Fruit fly (Drosophila melanogaster) whole organism, embryonic: ENCODE results near the gene fz.

ENCODE experiments used
- Ada2b ChIP-seq: fragments of 200-800 bp; sonication (Bioruptor generic); IDR thresholded peaks from 2 replicates; pipeline ENCODE4 v1.3.6; 2022; ENCODE audit warnings: missing biosample characterization, missing genetic modification characterization
- CG10147 ChIP-seq: fragments of 200-800 bp; sonication (Bioruptor generic); optimal IDR thresholded peaks from 2 replicates; lab custom pipeline; 2019; ENCODE audit warnings: missing biosample characterization, mild to moderate bottlenecking, missing genetic modification characterization, moderate library complexity
- CG10267 ChIP-seq: fragments of 200-800 bp; sonication (Bioruptor generic); optimal IDR thresholded peaks from 2 replicates; lab custom pipeline; 2018; ENCODE audit warnings: missing biosample characterization, mild to moderate bottlenecking, missing genetic modification characterization, moderate library complexity
- CG10321 ChIP-seq: fragments of 200-800 bp; sonication (Bioruptor generic); IDR thresholded peaks from 2 replicates; pipeline ENCODE4 v1.3.6; 2022; ENCODE audit warnings: missing biosample characterization, missing genetic modification characterization
- CG10462 ChIP-seq: fragments of 200-800 bp; sonication (Bioruptor generic); optimal IDR thresholded peaks from 2 replicates; lab custom pipeline; 2016; ENCODE audit warnings: missing biosample characterization, missing genetic modification characterization
- CG11093 ChIP-seq: fragments of 200-800 bp; sonication (Bioruptor generic); IDR thresholded peaks from 3 replicates; pipeline ENCODE4 v1.3.6; 2022; ENCODE audit warnings: missing biosample characterization, missing genetic modification characterization
- CG12391 ChIP-seq: fragments of 200-800 bp; sonication (Bioruptor generic); optimal IDR thresholded peaks from 3 replicates; lab custom pipeline; 2018; ENCODE audit warnings: missing biosample characterization, mild to moderate bottlenecking, missing genetic modification characterization, moderate library complexity
- CG1647 ChIP-seq: fragments of 200-800 bp; sonication (Bioruptor generic); optimal IDR thresholded peaks from 3 replicates; lab custom pipeline; 2016; ENCODE audit warnings: missing biosample characterization, missing genetic modification characterization
- CG16815 ChIP-seq: fragments of 200-800 bp; sonication (Bioruptor generic); optimal IDR thresholded peaks from 3 replicates; lab custom pipeline; 2017; ENCODE audit warnings: missing biosample characterization, mild to moderate bottlenecking, missing genetic modification characterization
- CG17186 ChIP-seq: fragments of 200-800 bp; sonication (Bioruptor generic); optimal IDR thresholded peaks from 3 replicates; lab custom pipeline; 2017; ENCODE audit warnings: missing biosample characterization, missing genetic modification reagents, missing genetic modification characterization
- CG2120 ChIP-seq: fragments of 200-800 bp; sonication (Bioruptor generic); optimal IDR thresholded peaks from 3 replicates; lab custom pipeline; 2016; ENCODE audit warnings: missing biosample characterization, missing genetic modification characterization
- CG2712 ChIP-seq: fragments of 200-800 bp; optimal IDR thresholded peaks from 3 replicates; lab custom pipeline; 2019; ENCODE audit warnings: missing biosample characterization, mild to moderate bottlenecking, missing genetic modification characterization, moderate library complexity
- CG32767 ChIP-seq: fragments of 200-800 bp; sonication (Bioruptor generic); IDR thresholded peaks from 2 replicates; pipeline ENCODE4 v1.3.6; 2022; ENCODE audit warnings: missing biosample characterization, missing genetic modification characterization
- CG4404 ChIP-seq: fragments of 200-800 bp; sonication (Bioruptor generic); IDR thresholded peaks from 2 replicates; pipeline ENCODE4 v1.3.6; 2022; ENCODE audit warnings: missing biosample characterization, missing genetic modification characterization
- CG8388 ChIP-seq: fragments of 200-800 bp; sonication (Bioruptor generic); optimal IDR thresholded peaks from 2 replicates; lab custom pipeline; 2019; ENCODE audit warnings: missing biosample characterization, mild to moderate bottlenecking, missing genetic modification characterization, moderate library complexity
- CG8924 ChIP-seq: fragments of 200-800 bp; optimal IDR thresholded peaks from 3 replicates; lab custom pipeline; 2019; ENCODE audit warnings: missing biosample characterization, mild to moderate bottlenecking, missing genetic modification characterization, moderate library complexity
- CG9215 ChIP-seq: fragments of 200-800 bp; sonication (Bioruptor generic); IDR thresholded peaks from 2 replicates; pipeline ENCODE4 v1.3.6; 2022; ENCODE audit warnings: missing biosample characterization, missing genetic modification characterization
- CTCF ChIP-seq: fragments of 200-800 bp; sonication (Bioruptor generic); optimal IDR thresholded peaks from 2 replicates; lab custom pipeline; 2017; ENCODE audit warnings: missing biosample characterization, mild to moderate bottlenecking, missing genetic modification characterization, moderate library complexity
- CoRest ChIP-seq: fragments of 200-800 bp; sonication (Bioruptor generic); optimal IDR thresholded peaks from 3 replicates; lab custom pipeline; 2018; ENCODE audit warnings: missing biosample characterization, mild to moderate bottlenecking, missing genetic modification characterization, moderate library complexity
- Ets65A ChIP-seq: fragments of 200-800 bp; sonication (Bioruptor generic); peaks from one replicate; lab custom pipeline; 2016; ENCODE audit warnings: missing biosample characterization, missing genetic modification characterization
- Gug ChIP-seq: fragments of 200-800 bp; sonication (Bioruptor generic); IDR thresholded peaks from 4 replicates; pipeline ENCODE4 v1.3.6; 2022; ENCODE audit warnings: missing biosample characterization, missing genetic modification characterization
- Hr3 ChIP-seq: fragments of 200-800 bp; sonication (Bioruptor generic); optimal IDR thresholded peaks from 3 replicates; lab custom pipeline; 2016; ENCODE audit warnings: missing biosample characterization, missing genetic modification characterization
- NfI ChIP-seq: fragments of 200-800 bp; sonication (Bioruptor generic); optimal IDR thresholded peaks from 3 replicates; lab custom pipeline; 2018; ENCODE audit warnings: missing biosample characterization, mild to moderate bottlenecking, missing genetic modification characterization, moderate library complexity
- Rfx ChIP-seq: fragments of 200-800 bp; sonication (Bioruptor generic); IDR thresholded peaks from 2 replicates; pipeline ENCODE4 v1.3.6; 2022; ENCODE audit warnings: missing biosample characterization, missing genetic modification characterization
- Ssrp ChIP-seq: fragments of 200-800 bp; sonication (Bioruptor generic); optimal IDR thresholded peaks from 2 replicates; lab custom pipeline; 2018; ENCODE audit warnings: missing biosample characterization, mild to moderate bottlenecking, missing genetic modification characterization, moderate library complexity
- Tbp ChIP-seq: fragments of >200 bp; optimal IDR thresholded peaks from 2 replicates; lab custom pipeline; 2018; ENCODE audit warnings: missing biosample characterization, missing genetic modification characterization
- Xrp1 ChIP-seq: fragments of 200-800 bp; sonication (Bioruptor generic); IDR thresholded peaks from 2 replicates; pipeline ENCODE4 v1.3.6; 2022; ENCODE audit warnings: missing biosample characterization, missing genetic modification characterization
- bbx ChIP-seq: fragments of 200-800 bp; sonication (Bioruptor generic); IDR thresholded peaks from 2 replicates; pipeline ENCODE4 v1.3.6; 2022; ENCODE audit warnings: missing biosample characterization, missing genetic modification characterization; ENCODE audit not compliant: partially characterized antibody
- cas ChIP-seq: fragments of 200-800 bp; sonication (Bioruptor generic); IDR thresholded peaks from 2 replicates; pipeline ENCODE4 v1.3.6; 2022; ENCODE audit warnings: missing biosample characterization, missing genetic modification characterization
- chn ChIP-seq: fragments of 200-800 bp; sonication (Bioruptor generic); optimal IDR thresholded peaks from 2 replicates; lab custom pipeline; 2016; ENCODE audit warnings: missing biosample characterization, missing genetic modification characterization
- croc ChIP-seq: fragments of 200-800 bp; sonication (Bioruptor generic); conservative IDR thresholded peaks from 3 replicates; pipeline ENCODE4 v1.3.6; 2022; ENCODE audit warnings: missing biosample characterization, missing genetic modification characterization
- dati ChIP-seq: fragments of 200-800 bp; sonication (Bioruptor generic); IDR thresholded peaks from 2 replicates; pipeline ENCODE4 v1.3.6; 2022; ENCODE audit warnings: missing biosample characterization, missing genetic modification characterization
- ewg ChIP-seq: fragments of 200-800 bp; sonication (Bioruptor generic); optimal IDR thresholded peaks from 3 replicates; lab custom pipeline; 2017; ENCODE audit warnings: mild to moderate bottlenecking, missing biosample characterization, missing genetic modification reagents, missing genetic modification characterization
- gcm ChIP-seq: fragments of 200-800 bp; sonication (Bioruptor generic); optimal IDR thresholded peaks from 2 replicates; lab custom pipeline; 2019; ENCODE audit warnings: missing biosample characterization, mild to moderate bottlenecking, missing genetic modification characterization, moderate library complexity
- gro ChIP-seq: fragments of 200-800 bp; sonication (Bioruptor generic); optimal IDR thresholded peaks from 2 replicates; lab custom pipeline; 2016; ENCODE audit warnings: missing biosample characterization, missing genetic modification characterization
- ken ChIP-seq: fragments of 200-800 bp; sonication (Bioruptor generic); IDR thresholded peaks from 3 replicates; pipeline ENCODE4 v1.3.6; 2022; ENCODE audit warnings: missing biosample characterization, missing genetic modification characterization
- phol ChIP-seq: fragments of 200-800 bp; sonication (Bioruptor generic); optimal IDR thresholded peaks from 3 replicates; lab custom pipeline; 2018; ENCODE audit warnings: missing biosample characterization, mild to moderate bottlenecking, missing genetic modification characterization, moderate library complexity
- scrt ChIP-seq: fragments of 200-800 bp; sonication (Bioruptor generic); optimal IDR thresholded peaks from 2 replicates; lab custom pipeline; 2018; ENCODE audit warnings: missing biosample characterization, mild to moderate bottlenecking, missing genetic modification characterization, moderate library complexity
- stwl ChIP-seq: fragments of 200-800 bp; sonication (Bioruptor generic); optimal IDR thresholded peaks from 3 replicates; lab custom pipeline; 2018; ENCODE audit warnings: missing biosample characterization, mild to moderate bottlenecking, missing genetic modification characterization, moderate library complexity
- trem ChIP-seq: fragments of 200-800 bp; optimal IDR thresholded peaks from 3 replicates; lab custom pipeline; 2019; ENCODE audit warnings: missing biosample characterization, mild to moderate bottlenecking, missing genetic modification characterization, moderate library complexity
- zen2 ChIP-seq: fragments of 200-800 bp; sonication (Bioruptor generic); IDR thresholded peaks from 3 replicates; pipeline ENCODE4 v1.3.6; 2022; ENCODE audit warnings: missing biosample characterization, missing genetic modification characterization; ENCODE audit not compliant: partially characterized antibody

The fz gene

dm6 chr3L:14364701-14365100, 90.6 kb downstream of the fz start (continued):
- peak; percentile 26; the same call in 1 of the 3 replicates for TF ChIP-seq croc (GFP tag; lab: Robert Waterston, UW)
- no peak for TF ChIP-seq bbx (GFP tag; lab: Robert Waterston, UW)
- peak; percentile 83 for TF ChIP-seq Xrp1 (GFP tag; lab: Robert Waterston, UW)
- peak; percentile 34 for TF ChIP-seq phol (tag; lab: Kevin White, UChicago)
- TF ChIP-seq ken (GFP tag; lab: Robert Waterston, UW) = no peak
- TF ChIP-seq CG10462 = peak; percentile 65
- TF ChIP-seq CG17186 (GFP tag; lab: Kevin White, UChicago) = no peak
- peak; percentile 15 for TF ChIP-seq gcm (GFP tag; lab: Kevin White, UChicago)
- TF ChIP-seq dati (GFP tag; lab: Robert Waterston, UW) = no peak
- TF ChIP-seq ewg (GFP tag; lab: Kevin White, UChicago) = peak; percentile 0
- TF ChIP-seq CG2120 (GFP tag; lab: Kevin White, UChicago) = no peak
- no peak for TF ChIP-seq scrt (GFP tag; lab: Kevin White, UChicago)
- TF ChIP-seq CG32767 (GFP tag; lab: Robert Waterston, UW) = 0 out of 2 replicates have a peak, but pooled peaks have one; percentile 14
- no peak for TF ChIP-seq Rfx (GFP tag; lab: Robert Waterston, UW)
- TF ChIP-seq Hr3 (GFP tag; lab: Kevin White, UChicago) = peak; percentile 21
- TF ChIP-seq NfI = no peak
- no peak; the same call in 2 of the 3 replicates for TF ChIP-seq CG11093 (GFP tag; lab: Robert Waterston, UW)
- TF ChIP-seq CG10147 (GFP tag; lab: Kevin White, UChicago) = no peak
- no peak for TF ChIP-seq Gug
- peak; percentile 42 for TF ChIP-seq Ssrp (tag; lab: Kevin White, UChicago)
- TF ChIP-seq CG12391 = peak; percentile 74
- TF ChIP-seq gro (GFP tag; lab: Kevin White, UChicago) = no peak
- TF ChIP-seq trem (tag; lab: Kevin White, UChicago) = peak; percentile 5
- TF ChIP-seq zen2 (GFP tag; lab: Robert Waterston, UW) = no peak
- TF ChIP-seq Ada2b (GFP tag; lab: Robert Waterston, UW) = no peak
- TF ChIP-seq CG4404 (GFP tag; lab: Robert Waterston, UW) = peak; percentile 53
- peak; percentile 11 for TF ChIP-seq CG8924
- TF ChIP-seq CG1647 (GFP tag; lab: Kevin White, UChicago) = no peak
- peak; percentile 40 for TF ChIP-seq CG16815 (GFP tag; lab: Kevin White, UChicago)
- TF ChIP-seq CG10321 (GFP tag; lab: Robert Waterston, UW) = no peak
- peak; percentile 47 for TF ChIP-seq chn (GFP tag; lab: Kevin White, UChicago)
- TF ChIP-seq CG10267 = peak; percentile 23
- peak; percentile 30 for TF ChIP-seq CG8388 (GFP tag; lab: Kevin White, UChicago)
- peak; percentile 73 for TF ChIP-seq CG2712 (tag; lab: Kevin White, UChicago)
- no peak for TF ChIP-seq CG9215 (GFP tag; lab: Robert Waterston, UW)
- peak; percentile 47 for TF ChIP-seq CoRest (tag; lab: Kevin White, UChicago)
- no peak for TF ChIP-seq Tbp (GFP tag; lab: Kevin White, UChicago)

dm6 chr3L:14365440-14365839, 91.3 kb downstream of the fz start:
- TF ChIP-seq Ets65A (GFP tag; lab: Kevin White, UChicago) (peak; percentile 45), stwl (tag; lab: Kevin White, UChicago) (peak; percentile 7), CTCF (GFP tag; lab: Kevin White, UChicago) (peak; percentile 83), cas (GFP tag; lab: Robert Waterston, UW) (no peak)
